Fruit fly (Drosophila melanogaster) whole organism, embryonic: ENCODE data around the gene CG7627.

Experiments
- Atf-2 ChIP-seq: fragments of 200-800 bp; sonication (Bioruptor generic); optimal IDR thresholded peaks from 2 replicates; lab custom pipeline; 2016; ENCODE audit warnings: missing biosample characterization, missing genetic modification characterization
- Atf6 ChIP-seq: fragments of 200-800 bp; sonication (Bioruptor generic); IDR thresholded peaks from 2 replicates; pipeline ENCODE4 v1.3.6; 2022; ENCODE audit warnings: missing biosample characterization, missing genetic modification characterization
- BEAF-32 ChIP-seq: fragments of 200-800 bp; sonication (Bioruptor generic); optimal IDR thresholded peaks from 3 replicates; lab custom pipeline; 2017; ENCODE audit warnings: missing biosample characterization, missing genetic modification characterization, mild to moderate bottlenecking, moderate library complexity, missing genetic modification reagents
- CG11398 ChIP-seq: fragments of 200-800 bp; sonication (Bioruptor generic); optimal IDR thresholded peaks from 2 replicates; lab custom pipeline; 2016; ENCODE audit warnings: missing biosample characterization, missing genetic modification characterization
- CG11695 ChIP-seq: fragments of 200-800 bp; sonication (Bioruptor generic); IDR thresholded peaks from 3 replicates; pipeline ENCODE4 v1.3.6; 2022; ENCODE audit warnings: missing biosample characterization, missing genetic modification characterization
- CG12236 ChIP-seq: fragments of 200-800 bp; sonication (Bioruptor generic); optimal IDR thresholded peaks from 2 replicates; lab custom pipeline; 2016; ENCODE audit warnings: missing biosample characterization, missing genetic modification characterization
- CG12769 ChIP-seq: fragments of 200-800 bp; sonication (Bioruptor generic); optimal IDR thresholded peaks from 2 replicates; lab custom pipeline; 2019; ENCODE audit warnings: missing biosample characterization, mild to moderate bottlenecking, missing genetic modification characterization, moderate library complexity
- CG13624 ChIP-seq: fragments of 200-800 bp; sonication (Bioruptor generic); optimal IDR thresholded peaks from 2 replicates; lab custom pipeline; 2016; ENCODE audit warnings: missing biosample characterization, missing genetic modification characterization
- CG15479 ChIP-seq: fragments of 200-800 bp; sonication (Bioruptor generic); optimal IDR thresholded peaks from 3 replicates; lab custom pipeline; 2019; ENCODE audit warnings: missing biosample characterization, mild to moderate bottlenecking, missing genetic modification characterization, moderate library complexity
- CG18599 ChIP-seq: fragments of 200-800 bp; sonication (Bioruptor generic); optimal IDR thresholded peaks from 3 replicates; lab custom pipeline; 2017; ENCODE audit warnings: missing biosample characterization, missing genetic modification characterization, mild to moderate bottlenecking, moderate library complexity, missing genetic modification reagents
- CG2889 ChIP-seq: fragments of 200-800 bp; sonication (Bioruptor generic); IDR thresholded peaks from 3 replicates; pipeline ENCODE4 v1.3.6; 2022; ENCODE audit warnings: missing biosample characterization, missing genetic modification characterization
- CG42726 ChIP-seq: fragments of 200-800 bp; sonication (Bioruptor generic); IDR thresholded peaks from 2 replicates; pipeline ENCODE4 v1.3.6; 2022; ENCODE audit warnings: missing biosample characterization, missing genetic modification characterization; ENCODE audit not compliant: partially characterized antibody
- CG4424 ChIP-seq: fragments of 200-800 bp; sonication (Bioruptor generic); optimal IDR thresholded peaks from 3 replicates; lab custom pipeline; 2016; ENCODE audit warnings: missing biosample characterization, missing genetic modification characterization
- CG4730 ChIP-seq: fragments of 200-800 bp; sonication (Bioruptor generic); IDR thresholded peaks from 2 replicates; pipeline ENCODE4 v1.3.6; 2022; ENCODE audit warnings: missing biosample characterization, missing genetic modification characterization
- CG5245 ChIP-seq: fragments of 200-800 bp; sonication (Bioruptor generic); optimal IDR thresholded peaks from 3 replicates; lab custom pipeline; 2016; ENCODE audit warnings: missing biosample characterization, missing genetic modification characterization
- CG6654 ChIP-seq: fragments of 200-800 bp; sonication (Bioruptor generic); optimal IDR thresholded peaks from 2 replicates; lab custom pipeline; 2017; ENCODE audit warnings: missing biosample characterization, mild to moderate bottlenecking, missing genetic modification characterization
- CG6854 ChIP-seq: fragments of 200-800 bp; sonication (Bioruptor generic); optimal IDR thresholded peaks from 3 replicates; lab custom pipeline; 2017; ENCODE audit warnings: missing biosample characterization, mild to moderate bottlenecking, missing genetic modification characterization
- CG7357 ChIP-seq: fragments of 200-800 bp; sonication (Bioruptor generic); IDR thresholded peaks from 3 replicates; pipeline ENCODE4 v1.3.6; 2022; ENCODE audit warnings: missing biosample characterization, missing genetic modification characterization
- CG8089 ChIP-seq: fragments of 200-800 bp; sonication (Bioruptor generic); optimal IDR thresholded peaks from 3 replicates; lab custom pipeline; 2016; ENCODE audit warnings: missing biosample characterization, missing genetic modification characterization
- CG8290 ChIP-seq, 3 experiments: fragments of 200-800 bp; sonication (Bioruptor generic); optimal IDR thresholded peaks; 2 replicates each; lab custom pipeline; 2016 to 2019; ENCODE audit warnings: missing biosample characterization in 3 of 3, missing genetic modification characterization in 3 of 3, mild to moderate bottlenecking in 2 of 3, moderate library complexity in 1 of 3
- CG9727 ChIP-seq: fragments of 200-800 bp; sonication (Bioruptor generic); optimal IDR thresholded peaks from 3 replicates; lab custom pipeline; 2017; ENCODE audit warnings: missing biosample characterization, mild to moderate bottlenecking, missing genetic modification characterization
- CG9817 ChIP-seq: fragments of 200-800 bp; sonication (Bioruptor generic); optimal IDR thresholded peaks from 2 replicates; lab custom pipeline; 2018; ENCODE audit warnings: missing biosample characterization, mild to moderate bottlenecking, missing genetic modification characterization, moderate library complexity
- Hmr ChIP-seq: fragments of 200-800 bp; sonication (Bioruptor generic); optimal IDR thresholded peaks from 3 replicates; lab custom pipeline; 2017; ENCODE audit warnings: mild to moderate bottlenecking, missing biosample characterization, missing genetic modification reagents, missing genetic modification characterization
- Neu2 ChIP-seq: fragments of 200-800 bp; sonication (Bioruptor generic); optimal IDR thresholded peaks from 3 replicates; lab custom pipeline; 2016; ENCODE audit warnings: missing biosample characterization, missing genetic modification characterization, borderline replicate concordance
- PHDP ChIP-seq: fragments of 200-800 bp; sonication (Bioruptor generic); optimal IDR thresholded peaks from 3 replicates; lab custom pipeline; 2018; ENCODE audit warnings: missing biosample characterization, mild to moderate bottlenecking, missing genetic modification characterization, moderate library complexity
- Ravus ChIP-seq: fragments of 200-800 bp; sonication (Bioruptor generic); IDR thresholded peaks from 2 replicates; pipeline ENCODE4 v1.3.6; 2022; ENCODE audit warnings: missing biosample characterization, missing genetic modification characterization
- Sry-δ ChIP-seq: fragments of 200-800 bp; sonication (Bioruptor generic); optimal IDR thresholded peaks from 2 replicates; lab custom pipeline; 2016; ENCODE audit warnings: missing biosample characterization, missing genetic modification characterization
- Usf ChIP-seq: fragments of 200-800 bp; sonication (Bioruptor generic); optimal IDR thresholded peaks from 2 replicates; lab custom pipeline; 2017; ENCODE audit warnings: missing genotype, missing biosample characterization, missing genetic modification characterization
- Vsx1 ChIP-seq: fragments of 200-800 bp; sonication (Bioruptor generic); optimal IDR thresholded peaks from 2 replicates; lab custom pipeline; 2017; ENCODE audit warnings: missing biosample characterization, mild to moderate bottlenecking, missing genetic modification characterization, missing genetic modification reagents
- ap ChIP-seq: fragments of 200-800 bp; sonication (Bioruptor generic); IDR thresholded peaks from 2 replicates; pipeline ENCODE4 v1.3.6; 2022; ENCODE audit warnings: missing biosample characterization, missing genetic modification characterization
- fd3F ChIP-seq: fragments of 200-800 bp; sonication (Bioruptor generic); optimal IDR thresholded peaks from 2 replicates; lab custom pipeline; 2018; ENCODE audit warnings: missing biosample characterization, mild to moderate bottlenecking, missing genetic modification characterization, moderate library complexity
- gfzf ChIP-seq: fragments of 200-800 bp; sonication (Bioruptor generic); optimal IDR thresholded peaks from 2 replicates; lab custom pipeline; 2016; ENCODE audit warnings: missing biosample characterization, mild to moderate bottlenecking, missing genetic modification characterization, moderate library complexity
- gro ChIP-seq: fragments of 200-800 bp; sonication (Bioruptor generic); optimal IDR thresholded peaks from 2 replicates; lab custom pipeline; 2016; ENCODE audit warnings: missing biosample characterization, missing genetic modification characterization
- inv ChIP-seq: fragments of 200-800 bp; sonication (Bioruptor generic); IDR thresholded peaks from 2 replicates; pipeline ENCODE4 v1.3.6; 2022; ENCODE audit warnings: missing biosample characterization, missing genetic modification characterization; ENCODE audit not compliant: partially characterized antibody
- jing ChIP-seq: fragments of 200-800 bp; sonication (Bioruptor generic); optimal IDR thresholded peaks from 2 replicates; lab custom pipeline; 2018; ENCODE audit warnings: missing biosample characterization, mild to moderate bottlenecking, missing genetic modification characterization
- lola ChIP-seq, 3 experiments: fragments of >200 bp in 2 of 3; fragments of 200-800 bp in 1 of 3; sonication (Bioruptor generic) in 1 of 3; optimal IDR thresholded peaks; 2 replicates each; lab custom pipeline; 2017 to 2019; ENCODE audit warnings: missing biosample characterization in 3 of 3, missing genetic modification characterization in 3 of 3, mild to moderate bottlenecking in 1 of 3, moderate library complexity in 1 of 3
- otp ChIP-seq: fragments of 200-800 bp; sonication (Bioruptor generic); IDR thresholded peaks from 3 replicates; pipeline ENCODE4, ENCODE4 v1.3.6; 2022; ENCODE audit warnings: missing biosample characterization, missing genetic modification characterization
- pan ChIP-seq, 4 experiments: fragments of >200 bp in 3 of 4; fragments of 200-800 bp in 1 of 4; sonication (Bioruptor generic) in 1 of 4; optimal IDR thresholded peaks in 3 of 4; IDR thresholded peaks in 1 of 4; 2 replicates each; pipeline versions ENCODE4 v1.3.6 to Lab custom; 2017 to 2022; ENCODE audit warnings: missing biosample characterization in 2 of 4, missing genetic modification characterization in 2 of 4, mixed read lengths in 1 of 4
- peb ChIP-seq: fragments of 200-800 bp; sonication (Bioruptor generic); IDR thresholded peaks from 2 replicates; pipeline ENCODE4 v1.3.6; 2022; ENCODE audit warnings: missing biosample characterization, missing genetic modification characterization
- pnt ChIP-seq: fragments of 200-800 bp; sonication (Bioruptor generic); optimal IDR thresholded peaks from 3 replicates; lab custom pipeline; 2016; ENCODE audit warnings: missing biosample characterization, missing genetic modification characterization
- pum ChIP-seq: fragments of 200-800 bp; sonication (Bioruptor generic); optimal IDR thresholded peaks from 2 replicates; lab custom pipeline; 2016; ENCODE audit warnings: missing biosample characterization, missing genetic modification characterization
- pzg ChIP-seq: fragments of 200-800 bp; sonication (Bioruptor generic); optimal IDR thresholded peaks from 3 replicates; lab custom pipeline; 2018; ENCODE audit warnings: missing biosample characterization, mild to moderate bottlenecking, missing genetic modification characterization, moderate library complexity
- sob ChIP-seq: fragments of 200-800 bp; sonication (Bioruptor generic); IDR thresholded peaks from 2 replicates; pipeline ENCODE4 v1.3.6; 2022; ENCODE audit warnings: missing biosample characterization, missing genetic modification characterization
- tap ChIP-seq: fragments of 200-800 bp; optimal IDR thresholded peaks from 3 replicates; lab custom pipeline; 2019; ENCODE audit warnings: missing biosample characterization, mild to moderate bottlenecking, missing genetic modification characterization, moderate library complexity
- tgo ChIP-seq: fragments of 200-800 bp; sonication (Bioruptor generic); IDR thresholded peaks from 3 replicates; pipeline ENCODE4 v1.3.6; 2022; ENCODE audit warnings: missing biosample characterization, missing genetic modification characterization
- tup ChIP-seq: fragments of 200-800 bp; sonication (Bioruptor generic); optimal IDR thresholded peaks from 2 replicates; lab custom pipeline; 2016; ENCODE audit warnings: missing biosample characterization, mild to moderate bottlenecking, missing genetic modification characterization, moderate library complexity
- twi ChIP-seq: fragments of 200-800 bp; optimal IDR thresholded peaks from 2 replicates; lab custom pipeline; 2019; ENCODE audit warnings: missing biosample characterization, mild to moderate bottlenecking, missing genetic modification characterization, moderate library complexity
- vnd ChIP-seq: fragments of 200-800 bp; sonication (Bioruptor generic); IDR thresholded peaks from 3 replicates; pipeline ENCODE4 v1.3.6; 2022; ENCODE audit warnings: missing biosample characterization, missing genetic modification characterization; ENCODE audit not compliant: partially characterized antibody

Gene CG7627

dm6 chr2L:8350560-8351171 lies 11.6 kb downstream of the CG7627 start (continued):
- TF ChIP-seq BEAF-32 (GFP tag; lab: Kevin White, UChicago) (no peak), Atf-2 (GFP tag; lab: Kevin White, UChicago) (no peak), CG18599 (peak; percentile 62), vnd (GFP tag; lab: Robert Waterston, UW) (no peak), pan (optimal IDR thresholded peaks at IDR 0.05; lab: Kevin White, UChicago) (no peak), pan (GFP tag; optimal IDR thresholded peaks at IDR 0.05 in 1 of 2, IDR thresholded peaks at IDR 0.05 in 1 of 2) (peak in 1 of 2 experiments; percentile 35), CG6654 (no peak), pnt (GFP tag; lab: Kevin White, UChicago) (no peak), CG12769 (tag; lab: Kevin White, UChicago) (peak; percentile 65), CG13624 (GFP tag; lab: Kevin White, UChicago) (no peak), Sry-δ (no peak), lola (GFP tag; optimal IDR thresholded peaks at IDR 0.05; lab: Kevin White, UChicago) (no peak), tgo (GFP tag; lab: Robert Waterston, UW) (no peak), CG11695 (GFP tag; lab: Robert Waterston, UW) (peak; percentile 7; the same call in 1 of the 3 replicates), CG11398 (GFP tag; lab: Kevin White, UChicago) (no peak), CG5245 (no peak), CG12236 (GFP tag; lab: Kevin White, UChicago) (no peak), CG7357 (GFP tag; lab: Robert Waterston, UW) (no peak), Atf6 (GFP tag; lab: Robert Waterston, UW) (peak; percentile 76), CG4730 (GFP tag; lab: Robert Waterston, UW) (peak; percentile 6; the same call in 1 of the 2 replicates), Usf (GFP tag; lab: Kevin White, UChicago) (no peak), sob (GFP tag; lab: Robert Waterston, UW) (peak; percentile 55; the same call in 1 of the 2 replicates), inv (no peak), CG2889 (GFP tag; lab: Robert Waterston, UW) (no peak), gro (GFP tag; lab: Kevin White, UChicago) (peak; percentile 62), otp (GFP tag; lab: Robert Waterston, UW) (0 out of 3 replicates have a peak, but pooled peaks have one; percentile 26), ap (GFP tag; lab: Robert Waterston, UW) (no peak), peb (GFP tag; lab: Robert Waterston, UW) (no peak), Neu2 (GFP tag; lab: Kevin White, UChicago) (no peak), pzg (GFP tag; lab: Kevin White, UChicago) (no peak), CG42726 (GFP tag; lab: Robert Waterston, UW) (no peak), CG8290 (GFP tag; optimal IDR thresholded peaks at IDR 0.05; lab: Kevin White, UChicago) (no peak), CG8290 (tag; optimal IDR thresholded peaks at IDR 0.05; lab: Kevin White, UChicago) (peak in 1 of 2 experiments; percentile 63), twi (tag; lab: Kevin White, UChicago) (no peak), CG6854 (GFP tag; lab: Kevin White, UChicago) (peak; percentile 13), pum (GFP tag; lab: Kevin White, UChicago) (no peak), CG15479 (GFP tag; lab: Kevin White, UChicago) (no peak), tup (GFP tag; lab: Kevin White, UChicago) (no peak), fd3F (peak; percentile 28), CG9727 (peak; percentile 16), gfzf (GFP tag; lab: Kevin White, UChicago) (no peak), Ravus (no peak), CG8089 (GFP tag; lab: Kevin White, UChicago) (no peak), Vsx1 (peak; percentile 51), CG9817 (tag; lab: Kevin White, UChicago) (peak; percentile 12), tap (tag; lab: Kevin White, UChicago) (no peak), Hmr (peak; percentile 74), CG4424 (no peak), jing (GFP tag; lab: Kevin White, UChicago) (no peak), PHDP (tag; lab: Kevin White, UChicago) (peak; percentile 69)
